Fruit fly (Drosophila melanogaster): ENCODE data around the gene ND-ASHI.

Gene ND-ASHI

DNA sequence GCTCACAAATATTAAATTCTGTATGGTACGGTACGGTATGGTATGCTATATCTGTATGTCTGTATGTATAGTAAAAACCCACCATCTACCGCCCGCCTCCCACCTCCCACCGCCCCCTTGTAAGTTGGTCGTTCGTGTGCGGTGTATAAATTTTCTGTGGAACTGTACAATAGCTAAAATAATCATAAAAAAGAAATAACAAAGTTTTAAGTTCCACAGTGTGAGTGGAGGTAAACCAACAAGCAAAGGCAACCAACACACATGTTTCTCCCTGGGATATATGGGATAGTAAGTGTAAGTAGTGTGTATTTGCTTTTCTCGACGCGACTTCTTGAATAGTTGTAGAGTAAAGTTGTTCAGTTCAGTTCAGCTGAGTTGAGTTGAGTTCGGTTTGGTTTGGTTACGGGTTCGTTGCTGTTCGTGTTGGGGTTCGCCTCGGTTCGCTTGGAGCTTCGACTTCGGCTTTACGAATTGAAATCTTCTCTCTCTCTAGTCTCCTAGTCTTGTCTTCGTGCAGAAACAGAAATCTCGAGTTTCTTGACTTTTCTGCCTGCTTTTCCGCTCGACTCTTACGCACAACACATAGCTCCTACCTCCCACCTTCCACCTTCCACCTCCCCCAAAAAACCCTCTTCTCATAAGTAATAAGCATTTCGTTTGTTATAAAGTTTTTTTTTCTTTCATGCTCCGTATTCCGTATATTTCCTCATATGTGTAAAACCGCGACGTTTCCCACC lies 27.8 kb upstream of the ND-ASHI start (continued):
- TF ChIP-seq sug (tag; optimal IDR thresholded peaks at IDR 0.05) (no peak), usp (GFP tag; optimal IDR thresholded peaks at IDR 0.05) (no peak), CG30403 (GFP tag; optimal IDR thresholded peaks at IDR 0.05) (no peak), CkIIα-i1 (GFP tag; IDR thresholded peaks at IDR 0.05) (no peak), twi (tag; optimal IDR thresholded peaks at IDR 0.05) (peak; percentile 34), oc (tag; optimal IDR thresholded peaks at IDR 0.05) (no peak), CG14441 (GFP tag; IDR thresholded peaks at IDR 0.05) (peak; percentile 41), Opbp (GFP tag; IDR thresholded peaks at IDR 0.05; ENCODE audit: partially characterized antibody) (no peak), vnd (GFP tag; IDR thresholded peaks at IDR 0.05; ENCODE audit: partially characterized antibody) (no peak), CG14050 (GFP tag; IDR thresholded peaks at IDR 0.05) (no peak), Oli (tag; optimal IDR thresholded peaks at IDR 0.05) (no peak), Ssrp (tag; optimal IDR thresholded peaks at IDR 0.05) (no peak), CG10321 (GFP tag; IDR thresholded peaks at IDR 0.05) (no peak), z (GFP tag; IDR thresholded peaks at IDR 0.05) (no peak), ssp (GFP tag; IDR thresholded peaks at IDR 0.05) (no peak), pfk (GFP tag; optimal IDR thresholded peaks at IDR 0.05) (no peak), eyg (GFP tag; optimal IDR thresholded peaks at IDR 0.05) (no peak), CG13287 (GFP tag; IDR thresholded peaks at IDR 0.05; ENCODE audit: partially characterized antibody) (no peak), exex (tag; optimal IDR thresholded peaks at IDR 0.05) (peak; percentile 18), pb (GFP tag; optimal IDR thresholded peaks at IDR 0.05) (no peak), CG5245 (GFP tag; optimal IDR thresholded peaks at IDR 0.05) (no peak), CG2678 (tag; optimal IDR thresholded peaks at IDR 0.05) (peak; percentile 22), ATbp (GFP tag; optimal IDR thresholded peaks at IDR 0.05) (peak; percentile 8), MESR4 (GFP tag; optimal IDR thresholded peaks at IDR 0.05) (no peak), CoRest (tag; optimal IDR thresholded peaks at IDR 0.05) (no peak), CG6654 (GFP tag; optimal IDR thresholded peaks at IDR 0.05) (no peak), E2f2 (GFP tag; IDR thresholded peaks at IDR 0.05) (no peak), Pdp1 (GFP tag; optimal IDR thresholded peaks at IDR 0.05) (peak in 1 of 2 experiments; percentile 14), Sox100B (GFP tag; optimal IDR thresholded peaks at IDR 0.05) (no peak), CG9437 (GFP tag; optimal IDR thresholded peaks at IDR 0.05) (no peak), Hr78 (GFP tag; optimal IDR thresholded peaks at IDR 0.05) (no peak), CG17802 (tag; optimal IDR thresholded peaks at IDR 0.05) (no peak), CG18619 (GFP tag; optimal IDR thresholded peaks at IDR 0.05) (no peak), zf30C (GFP tag; optimal IDR thresholded peaks at IDR 0.05) (no peak)

DNA sequence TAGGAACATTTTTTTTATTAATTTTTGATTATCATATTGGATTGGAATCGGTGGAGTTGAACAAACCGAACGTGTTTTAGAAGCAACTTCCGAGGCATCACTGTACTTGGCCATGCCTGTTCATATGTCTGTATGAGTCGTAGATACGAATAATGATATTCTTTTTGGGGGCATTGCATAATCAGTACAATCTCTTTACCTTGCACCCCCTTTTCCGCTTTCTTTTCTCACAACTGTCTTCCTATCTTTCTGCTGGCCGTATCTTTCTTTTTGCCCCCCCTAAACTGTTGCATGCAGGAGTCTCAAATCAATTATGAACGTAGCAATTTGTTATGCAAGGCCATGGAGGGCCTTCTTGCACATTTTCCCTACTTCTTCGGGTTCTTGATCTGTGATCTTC lies 27.0 kb upstream of the ND-ASHI start:
- TF ChIP-seq CG6813 (GFP tag; optimal IDR thresholded peaks at IDR 0.05) (no peak), unpg (GFP tag; optimal IDR thresholded peaks at IDR 0.05) (no peak), Vsx1 (GFP tag; optimal IDR thresholded peaks at IDR 0.05) (no peak), CG6254 (GFP tag; optimal IDR thresholded peaks at IDR 0.05) (no peak), onecut (GFP tag; IDR thresholded peaks at IDR 0.05) (no peak), Hr51 (GFP tag; optimal IDR thresholded peaks at IDR 0.05) (no peak), CG16779 (GFP tag; IDR thresholded peaks at IDR 0.05) (no peak), ham (GFP tag; IDR thresholded peaks at IDR 0.05) (no peak), amos (GFP tag; IDR thresholded peaks at IDR 0.05; ENCODE audit: partially characterized antibody) (no peak), Pdp1 (GFP tag; optimal IDR thresholded peaks at IDR 0.05) (peak in 1 of 2 experiments; percentile 81), CG16815 (GFP tag; optimal IDR thresholded peaks at IDR 0.05) (no peak), CG8388 (GFP tag; optimal IDR thresholded peaks at IDR 0.05) (no peak), Xbp1 (GFP tag; optimal IDR thresholded peaks at IDR 0.05) (no peak), Abd-B (GFP tag; optimal IDR thresholded peaks at IDR 0.05) (no peak), YL-1 (GFP tag; optimal IDR thresholded peaks at IDR 0.05) (no peak), CG2199 (GFP tag; IDR thresholded peaks at IDR 0.05) (peak; percentile 59; the same call in 1 of the 3 replicates), grau (tag; optimal IDR thresholded peaks at IDR 0.05) (peak; percentile 8)

Measured in whole organism, embryonic.